Fruit fly (Drosophila melanogaster) whole organism, pupa: ENCODE results near the gene Cpr100A.

Experiments used
- CG10348 ChIP-seq: fragments of 200-800 bp; sonication (Bioruptor generic); IDR thresholded peaks from 2 replicates; pipeline ENCODE4 v1.3.6; 2022; ENCODE audit warnings: missing biosample characterization, missing genetic modification characterization
- CG12605 ChIP-seq: fragments of 200-800 bp; sonication (Bioruptor generic); IDR thresholded peaks from 2 replicates; pipeline ENCODE4 v1.3.6; 2022; ENCODE audit warnings: missing biosample characterization, missing genetic modification characterization
- CG13204 ChIP-seq: fragments of 200-800 bp; sonication (Bioruptor generic); optimal IDR thresholded peaks from 2 replicates; lab custom pipeline; 2018; ENCODE audit warnings: missing biosample characterization, mild to moderate bottlenecking, missing genetic modification characterization, moderate library complexity
- CG14655 ChIP-seq: fragments of 200-800 bp; sonication (Bioruptor generic); optimal IDR thresholded peaks from 3 replicates; lab custom pipeline; 2017; ENCODE audit warnings: mild to moderate bottlenecking, missing biosample characterization, missing genetic modification reagents, missing genetic modification characterization
- CG17806 ChIP-seq: fragments of 200-800 bp; sonication (Bioruptor generic); optimal IDR thresholded peaks from 2 replicates; lab custom pipeline; 2018; ENCODE audit warnings: missing biosample characterization, mild to moderate bottlenecking, missing genetic modification characterization, moderate library complexity
- CG4496 ChIP-seq: fragments of 200-800 bp; sonication (Bioruptor generic); IDR thresholded peaks from 3 replicates; pipeline ENCODE4 v1.3.6; 2022; ENCODE audit warnings: missing biosample characterization, missing genetic modification characterization
- CG8159 ChIP-seq: fragments of 200-800 bp; sonication (Bioruptor generic); optimal IDR thresholded peaks from 3 replicates; lab custom pipeline; 2018; ENCODE audit warnings: missing biosample characterization, mild to moderate bottlenecking, missing genetic modification characterization, moderate library complexity
- CG8301 ChIP-seq: fragments of 200-800 bp; sonication (Bioruptor generic); optimal IDR thresholded peaks from 2 replicates; lab custom pipeline; 2018; ENCODE audit warnings: missing biosample characterization, mild to moderate bottlenecking, missing genetic modification characterization
- D1 ChIP-seq: fragments of 200-800 bp; sonication (Bioruptor generic); optimal IDR thresholded peaks from 2 replicates; lab custom pipeline; 2018; ENCODE audit warnings: missing biosample characterization, mild to moderate bottlenecking, missing genetic modification characterization, moderate library complexity
- EcR ChIP-seq: fragments of 200-800 bp; sonication (Bioruptor generic); optimal IDR thresholded peaks from 3 replicates; lab custom pipeline; 2019; ENCODE audit warnings: missing biosample characterization, missing genetic modification characterization, mild to moderate bottlenecking, moderate library complexity, missing genetic modification reagents
- Snoo ChIP-seq: fragments of 200-800 bp; sonication (Bioruptor generic); optimal IDR thresholded peaks from 3 replicates; lab custom pipeline; 2017; ENCODE audit warnings: missing biosample characterization, mild to moderate bottlenecking, missing genetic modification characterization, inconsistent platforms

DNA sequence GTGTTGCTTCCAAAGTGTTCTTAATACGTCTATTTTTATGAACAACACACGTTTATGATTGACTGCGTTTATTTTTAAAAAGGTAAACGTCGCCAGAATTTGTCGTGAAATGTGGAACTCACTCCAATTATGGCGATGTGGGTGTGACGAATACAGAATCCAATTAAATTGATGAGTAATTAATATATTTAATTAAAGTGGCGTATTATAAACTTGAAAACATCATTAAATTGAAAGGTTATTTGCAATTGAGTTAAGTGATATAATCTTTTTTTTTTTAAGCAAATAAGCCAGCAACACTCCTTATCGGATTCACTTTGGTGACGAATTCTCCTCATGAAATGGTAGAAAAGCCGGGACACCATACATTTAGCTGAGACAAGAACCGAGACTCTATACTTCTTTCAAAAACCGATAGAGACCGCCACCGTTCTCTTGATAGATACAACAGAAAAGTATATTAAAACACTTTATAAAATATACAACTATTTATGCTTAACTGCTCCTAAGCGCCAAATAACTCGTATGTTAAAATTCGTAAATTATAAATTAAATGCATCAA is 3.1 kb downstream of the Cpr100A start:
- TF ChIP-seq CG12605 (GFP tag; lab: Robert Waterston, UW) (no peak), EcR (GFP tag; lab: Kevin White, UChicago) (no peak), D1 (tag; lab: Kevin White, UChicago) (peak; percentile 18), CG14655 (GFP tag; lab: Kevin White, UChicago) (no peak), CG4496 (GFP tag; lab: Robert Waterston, UW) (0 out of 3 replicates have a peak, but pooled peaks have one; percentile 11), Snoo (tag; lab: Kevin White, UChicago) (no peak), CG8301 (tag; lab: Kevin White, UChicago) (no peak), CG17806 (no peak), CG10348 (GFP tag; lab: Robert Waterston, UW) (no peak), CG8159 (tag; lab: Kevin White, UChicago) (no peak), CG13204 (no peak)
